Worm (Caenorhabditis elegans) whole organism, L4 larva: ENCODE measurements around the gene vit-3.

Experiments
- ama-1 ChIP-seq: fragments of 150-350 bp; optimal IDR thresholded peaks from 2 replicates; lab custom pipeline; 2014; ENCODE audit warnings: inconsistent platforms, mixed read lengths
- nhr-102 ChIP-seq: sonication (generic microtip); optimal IDR thresholded peaks from 2 replicates; lab custom pipeline; 2016; ENCODE audit warnings: mild to moderate bottlenecking, missing genetic modification characterization, moderate library complexity, missing compliant biosample characterization
- unc-62 ChIP-seq, 3 experiments: fragments of 150-350 bp in 1 of 3; sonication (generic microtip); optimal IDR thresholded peaks in 2 of 3; peaks in 1 of 3; 1 replicate in 1 of 3; 2 replicates in 2 of 3; lab custom pipeline; 2014 to 2017; ENCODE audit warnings: missing biosample characterization in 3 of 3, missing genetic modification characterization in 3 of 3, missing genetic modification reagents in 3 of 3, missing genotype in 1 of 3

DNA sequence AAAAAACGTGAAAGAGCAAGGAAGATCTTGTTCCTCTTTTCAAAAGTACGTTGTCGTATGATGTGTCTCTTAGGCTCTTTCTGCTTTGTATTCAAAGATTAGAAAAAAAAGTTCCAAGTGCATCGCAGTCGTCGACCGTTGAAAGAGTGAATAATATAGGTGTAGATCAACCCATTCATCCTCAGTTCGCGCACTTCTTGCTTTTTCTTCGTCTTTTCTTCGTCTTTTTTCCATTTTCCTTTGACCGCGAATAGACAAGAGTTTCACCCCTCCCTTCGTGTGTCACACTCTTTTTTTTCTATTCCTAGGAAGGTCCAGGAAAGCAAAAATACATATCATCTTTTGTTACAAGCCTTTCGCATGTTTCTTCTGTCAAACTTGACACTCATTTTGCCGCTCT lies 45.6 kb downstream of the vit-3 start:
- TF ChIP-seq nhr-102 (tag; lab: Kevin White, UChicago) = no peak
- no peak for TF ChIP-seq ama-1 (lab: Kevin White, UChicago)
- TF ChIP-seq unc-62 (GFP tag; optimal IDR thresholded peaks at IDR 0.05 in 1 of 2; lab: Kevin White, UChicago) = peak in 1 of 2 experiments; percentile 91
- TF ChIP-seq unc-62 (tag; optimal IDR thresholded peaks at IDR 0.05; lab: Kevin White, UChicago) = no peak
